Worm (Caenorhabditis elegans) whole organism, early embryonic: Measurements from ENCODE around the gene bed-2.

Experiments used
- F13C5.2 ChIP-seq: sonication (generic microtip); optimal IDR thresholded peaks from 2 replicates; lab custom pipeline; 2017; ENCODE audit warnings: mild to moderate bottlenecking, missing genetic modification characterization, inconsistent platforms, missing compliant biosample characterization
- ama-1 ChIP-seq: fragments of 150-350 bp; optimal IDR thresholded peaks from 2 replicates; lab custom pipeline; 2014
- ceh-13 ChIP-seq: fragments of 200-800 bp; sonication (Bioruptor generic); optimal IDR thresholded peaks from 2 replicates; lab custom pipeline; 2018; ENCODE audit warnings: mild to moderate bottlenecking, missing genetic modification characterization, missing compliant biosample characterization
- flt-1 ChIP-seq: fragments of 200-800 bp; sonication (Bioruptor generic); IDR thresholded peaks from 2 replicates; pipeline ENCODE4 v1.3.6; 2022; ENCODE audit warnings: missing genetic modification characterization, missing compliant biosample characterization
- hmg-4 ChIP-seq: fragments of 200-800 bp; sonication (Bioruptor generic); optimal IDR thresholded peaks from 2 replicates; lab custom pipeline; 2018; ENCODE audit warnings: mild to moderate bottlenecking, missing genetic modification characterization, missing compliant biosample characterization
- hnd-1 ChIP-seq: sonication (generic microtip); optimal IDR thresholded peaks from 2 replicates; lab custom pipeline; 2016; ENCODE audit warnings: missing genetic modification characterization, missing compliant biosample characterization
- pes-1 ChIP-seq: fragments of 200-800 bp; sonication (Bioruptor generic); IDR thresholded peaks from 2 replicates; pipeline ENCODE4 v1.3.6; 2022; ENCODE audit warnings: missing genetic modification reagents, missing genetic modification characterization, missing compliant biosample characterization
- sea-1 ChIP-seq: fragments of 200-800 bp; sonication (Bioruptor generic); conservative IDR thresholded peaks from 2 replicates; pipeline ENCODE4 v1.3.6; 2022; ENCODE audit warnings: missing genetic modification characterization, missing compliant biosample characterization
- tbx-11 ChIP-seq: fragments of 200-800 bp; sonication (Bioruptor generic); IDR thresholded peaks from 2 replicates; pipeline ENCODE4 v1.3.6; 2022; ENCODE audit warnings: missing genetic modification characterization, missing compliant biosample characterization
- tbx-37 ChIP-seq: fragments of 200-800 bp; sonication (Bioruptor generic); conservative IDR thresholded peaks from 2 replicates; pipeline ENCODE4 v1.3.6; 2022; ENCODE audit warnings: missing genetic modification reagents, missing genetic modification characterization, missing compliant biosample characterization
- tra-4 ChIP-seq: sonication (generic microtip); optimal IDR thresholded peaks from 2 replicates; lab custom pipeline; 2017; ENCODE audit warnings: missing genetic modification characterization, missing compliant biosample characterization

ce11 chrIII:11478468-11479363, 8.1 kb upstream of the bed-2 start:
- TF ChIP-seq ama-1 (lab: Kevin White, UChicago): no peak
- no peak for TF ChIP-seq hmg-4 (GFP tag; lab: Kevin White, UChicago)
- TF ChIP-seq tbx-11 (GFP tag; lab: Robert Waterston, UW): no peak
- no peak for TF ChIP-seq hnd-1 (tag; lab: Kevin White, UChicago)
- no peak for TF ChIP-seq F13C5.2
- TF ChIP-seq tra-4 (tag; lab: Kevin White, UChicago): no peak
- TF ChIP-seq ceh-13 (GFP tag; lab: Kevin White, UChicago): no peak
- no peak for TF ChIP-seq sea-1
- no peak for TF ChIP-seq flt-1 (GFP tag; lab: Robert Waterston, UW)
- no peak for TF ChIP-seq tbx-37 (GFP tag; lab: Robert Waterston, UW)
- TF ChIP-seq pes-1: no peak
